Worm (Caenorhabditis elegans) whole organism, late embryonic: ENCODE results near the gene srd-69.

Experiments used
- C08G9.2 ChIP-seq: sonication (generic microtip); optimal IDR thresholded peaks from 2 replicates; lab custom pipeline; 2016; ENCODE audit warnings: mild to moderate bottlenecking, missing genetic modification characterization, moderate library complexity, missing compliant biosample characterization
- C38D4.7 ChIP-seq: fragments of 200-800 bp; sonication (Bioruptor generic); optimal IDR thresholded peaks from 2 replicates; lab custom pipeline; 2018; ENCODE audit warnings: mild to moderate bottlenecking, missing genetic modification characterization, moderate library complexity, missing compliant biosample characterization
- F13H6.1 ChIP-seq: sonication (generic microtip); optimal IDR thresholded peaks from 2 replicates; lab custom pipeline; 2016; ENCODE audit warnings: missing genetic modification characterization, missing compliant biosample characterization
- K02D7.2 ChIP-seq: sonication (generic microtip); optimal IDR thresholded peaks from 2 replicates; lab custom pipeline; 2017; ENCODE audit warnings: mild to moderate bottlenecking, missing genetic modification characterization, missing compliant biosample characterization
- T23F11.4 ChIP-seq: fragments of 200-800 bp; sonication (Bioruptor generic); optimal IDR thresholded peaks from 2 replicates; lab custom pipeline; 2018; ENCODE audit warnings: mild to moderate bottlenecking, missing genetic modification characterization, missing compliant biosample characterization
- Y22D7AL.16 ChIP-seq: sonication (generic microtip); optimal IDR thresholded peaks from 2 replicates; lab custom pipeline; 2016; ENCODE audit warnings: missing genetic modification characterization, missing compliant biosample characterization
- ama-1 ChIP-seq: fragments of 150-350 bp; optimal IDR thresholded peaks from 2 replicates; lab custom pipeline; 2014
- ceh-14 ChIP-seq: sonication (generic microtip); optimal IDR thresholded peaks from 2 replicates; lab custom pipeline; 2016; ENCODE audit warnings: missing genotype, missing genetic modification characterization, missing compliant biosample characterization
- ceh-22 ChIP-seq: sonication (generic microtip); optimal IDR thresholded peaks from 2 replicates; lab custom pipeline; 2017; ENCODE audit warnings: missing biosample characterization, missing genetic modification characterization
- ceh-30 ChIP-seq: fragments of 150-350 bp; optimal IDR thresholded peaks from 2 replicates; lab custom pipeline; 2014; ENCODE audit warnings: missing biosample characterization, missing genetic modification characterization
- ceh-34 ChIP-seq: sonication (generic microtip); optimal IDR thresholded peaks from 2 replicates; lab custom pipeline; 2016; ENCODE audit warnings: mild to moderate bottlenecking, missing genetic modification characterization, missing compliant biosample characterization
- ceh-45 ChIP-seq: fragments of 200-800 bp; sonication (Bioruptor generic); IDR thresholded peaks from 2 replicates; pipeline ENCODE4 v1.3.6; 2022; ENCODE audit warnings: missing genetic modification reagents, missing genetic modification characterization, missing compliant biosample characterization
- ceh-48 ChIP-seq: sonication (generic microtip); optimal IDR thresholded peaks from 2 replicates; lab custom pipeline; 2016; ENCODE audit warnings: missing genetic modification characterization, inconsistent platforms, missing compliant biosample characterization
- elt-2 ChIP-seq: sonication (generic microtip); optimal IDR thresholded peaks from 2 replicates; lab custom pipeline; 2016; ENCODE audit warnings: missing genetic modification reagents, missing genetic modification characterization, missing compliant biosample characterization
- elt-4 ChIP-seq: sonication (generic microtip); optimal IDR thresholded peaks from 2 replicates; lab custom pipeline; 2016; ENCODE audit warnings: missing genetic modification characterization, missing compliant biosample characterization
- eyg-1 ChIP-seq: sonication (generic microtip); optimal IDR thresholded peaks from 2 replicates; lab custom pipeline; 2016; ENCODE audit warnings: missing genotype, missing genetic modification characterization, missing compliant biosample characterization
- fkh-10 ChIP-seq: fragments of 150-350 bp; optimal IDR thresholded peaks from 2 replicates; lab custom pipeline; 2014; ENCODE audit warnings: missing biosample characterization, missing genetic modification reagents, missing genetic modification characterization
- fkh-6 ChIP-seq: sonication (generic microtip); optimal IDR thresholded peaks from 2 replicates; lab custom pipeline; 2016; ENCODE audit warnings: missing genetic modification characterization, missing compliant biosample characterization
- hlh-15 ChIP-seq: sonication (generic microtip); optimal IDR thresholded peaks from 2 replicates; lab custom pipeline; 2016; ENCODE audit warnings: missing genetic modification characterization, missing compliant biosample characterization
- hlh-6 ChIP-seq: sonication (generic microtip); optimal IDR thresholded peaks from 2 replicates; lab custom pipeline; 2016; ENCODE audit warnings: missing genotype, missing genetic modification characterization, missing compliant biosample characterization
- lim-6 ChIP-seq: sonication (generic microtip); optimal IDR thresholded peaks from 2 replicates; lab custom pipeline; 2016; ENCODE audit warnings: missing genetic modification characterization, missing compliant biosample characterization
- mec-3 ChIP-seq: sonication (generic microtip); optimal IDR thresholded peaks from 2 replicates; lab custom pipeline; 2016; ENCODE audit warnings: borderline replicate concordance, missing genetic modification characterization, missing compliant biosample characterization
- nfya-1 ChIP-seq: sonication (generic microtip); optimal IDR thresholded peaks from 2 replicates; lab custom pipeline; 2017; ENCODE audit warnings: missing genetic modification characterization, mild to moderate bottlenecking, missing compliant biosample characterization, antibody characterized with exemption, moderate library complexity
- nhr-11 ChIP-seq: fragments of 150-350 bp; optimal IDR thresholded peaks from 2 replicates; lab custom pipeline; 2014; ENCODE audit warnings: missing biosample characterization, missing genetic modification characterization
- npax-4 ChIP-seq: sonication (generic microtip); optimal IDR thresholded peaks from 2 replicates; lab custom pipeline; 2016; ENCODE audit warnings: missing genetic modification characterization, missing compliant biosample characterization
- odd-2 ChIP-seq: sonication (generic microtip); optimal IDR thresholded peaks from 2 replicates; lab custom pipeline; 2017; ENCODE audit warnings: antibody characterized with exemption, mild to moderate bottlenecking, missing genetic modification characterization, missing compliant biosample characterization
- pax-1 ChIP-seq: fragments of 150-350 bp; optimal IDR thresholded peaks from 2 replicates; lab custom pipeline; 2014; ENCODE audit warnings: missing biosample characterization, missing genetic modification characterization
- ref-2 ChIP-seq: sonication (generic microtip); optimal IDR thresholded peaks from 2 replicates; lab custom pipeline; 2016; ENCODE audit warnings: missing genetic modification characterization, missing compliant biosample characterization
- rnt-1 ChIP-seq: sonication (generic microtip); optimal IDR thresholded peaks from 2 replicates; lab custom pipeline; 2016; ENCODE audit warnings: missing genetic modification characterization, missing compliant biosample characterization
- sox-2 ChIP-seq: fragments of 200-800 bp; sonication (Bioruptor generic); IDR thresholded peaks from 2 replicates; pipeline ENCODE4 v1.3.6; 2022; ENCODE audit warnings: missing genetic modification reagents, missing genetic modification characterization, missing compliant biosample characterization
- sox-4 ChIP-seq: sonication (generic microtip); optimal IDR thresholded peaks from 2 replicates; lab custom pipeline; 2017; ENCODE audit warnings: mild to moderate bottlenecking, missing genetic modification characterization, inconsistent platforms, missing compliant biosample characterization
- ttx-3 ChIP-seq: sonication (generic microtip); optimal IDR thresholded peaks from 2 replicates; lab custom pipeline; 2016; ENCODE audit warnings: missing genetic modification reagents, missing genetic modification characterization, missing compliant biosample characterization
- unc-42 ChIP-seq: sonication (generic microtip); optimal IDR thresholded peaks from 2 replicates; lab custom pipeline; 2016; ENCODE audit warnings: missing genotype, missing genetic modification characterization, missing compliant biosample characterization
- unc-55 ChIP-seq: sonication (generic microtip); optimal IDR thresholded peaks from 2 replicates; lab custom pipeline; 2017; ENCODE audit warnings: missing biosample characterization, missing genetic modification reagents, missing genetic modification characterization

Gene srd-69

ce11 chrIII:2362648-2363047, at the start of gene srd-69:
TSS of gene srd-69 (plus strand) at chrIII:2362948.
- TF ChIP-seq C38D4.7 (GFP tag; lab: Kevin White, UChicago) (no peak), hlh-15 (no peak), Y22D7AL.16 (tag; lab: Kevin White, UChicago) (no peak), pax-1 (no peak)
- TF ChIP-seq, all 69 proteins: peak for 0

- no peak for TF ChIP-seq unc-42 (tag; lab: Kevin White, UChicago)
- TF ChIP-seq nhr-11 (tag; lab: Kevin White, UChicago) = no peak
- no peak for TF ChIP-seq elt-2
- TF ChIP-seq eyg-1 (tag; lab: Kevin White, UChicago) = no peak
- TF ChIP-seq nfya-1 (tag; lab: Kevin White, UChicago) = no peak
- TF ChIP-seq ttx-3 (tag; lab: Kevin White, UChicago) = no peak
- TF ChIP-seq T23F11.4 (GFP tag; lab: Kevin White, UChicago) = no peak
- no peak for TF ChIP-seq C38D4.7 (GFP tag; lab: Kevin White, UChicago)
- TF ChIP-seq unc-55 (GFP tag; lab: Kevin White, UChicago) = no peak
- no peak for TF ChIP-seq hlh-6
- no peak for TF ChIP-seq ceh-45 (GFP tag; lab: Robert Waterston, UW)
- TF ChIP-seq ref-2 (tag; lab: Kevin White, UChicago) = no peak
- TF ChIP-seq ama-1 (lab: Kevin White, UChicago) = no peak
Measured at ce11 chrIII:2313985-2314494, 48.7 kb upstream of the srd-69 start, which contains the start of the genes fbxa-66 and iffb-1. TSS of gene fbxa-66 (minus strand) at chrIII:2314035. TSS of gene iffb-1 (plus strand) at chrIII:2314436.

- TF ChIP-seq sox-4 = no peak
- TF ChIP-seq sox-2 = no peak
- TF ChIP-seq eyg-1 (tag; lab: Kevin White, UChicago) = no peak
- TF ChIP-seq ceh-22 (tag; lab: Kevin White, UChicago) = no peak
- no peak for TF ChIP-seq odd-2 (tag; lab: Kevin White, UChicago)
- no peak for TF ChIP-seq ref-2 (tag; lab: Kevin White, UChicago)
- TF ChIP-seq K02D7.2 (tag; lab: Kevin White, UChicago) = no peak
- TF ChIP-seq C08G9.2 = no peak
Measured at ce11 chrIII:2314678-2315077, 48.1 kb upstream of the srd-69 start.

DNA sequence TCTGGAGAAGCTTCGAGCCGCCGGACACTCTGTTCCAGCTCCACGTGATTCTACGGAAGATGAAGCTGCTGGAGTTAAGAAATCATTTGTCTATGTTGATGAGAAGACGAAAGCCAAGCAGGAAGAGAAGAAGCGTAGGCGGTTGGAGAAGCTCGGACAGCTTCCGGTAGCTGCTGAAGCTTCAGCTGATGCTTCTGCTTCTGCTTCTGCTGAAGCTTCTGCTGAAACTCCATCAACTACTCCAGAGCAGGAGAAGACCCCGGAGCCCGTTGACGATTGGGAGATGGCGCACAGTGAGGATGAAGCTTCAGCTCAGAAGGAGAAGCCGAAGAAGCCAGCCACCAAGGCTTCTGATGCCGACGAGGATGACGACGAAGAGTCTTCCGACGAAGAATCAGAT, 46.3 kb upstream of the srd-69 start:
- no peak for TF ChIP-seq fkh-6 (tag; lab: Kevin White, UChicago)

ce11 chrIII:2324703-2325102, 38.0 kb upstream of the srd-69 start:
- no peak for TF ChIP-seq fkh-10 (GFP tag; lab: Kevin White, UChicago)
- TF ChIP-seq npax-4 = no peak
- no peak for TF ChIP-seq elt-4 (tag; lab: Kevin White, UChicago)
- no peak for TF ChIP-seq K02D7.2 (tag; lab: Kevin White, UChicago)
- TF ChIP-seq nfya-1 (tag; lab: Kevin White, UChicago) = peak; percentile 89
- TF ChIP-seq mec-3 (tag; lab: Kevin White, UChicago) = no peak
- TF ChIP-seq hlh-15 = no peak
- no peak for TF ChIP-seq lim-6
- TF ChIP-seq F13H6.1 (tag; lab: Kevin White, UChicago) = no peak

DNA sequence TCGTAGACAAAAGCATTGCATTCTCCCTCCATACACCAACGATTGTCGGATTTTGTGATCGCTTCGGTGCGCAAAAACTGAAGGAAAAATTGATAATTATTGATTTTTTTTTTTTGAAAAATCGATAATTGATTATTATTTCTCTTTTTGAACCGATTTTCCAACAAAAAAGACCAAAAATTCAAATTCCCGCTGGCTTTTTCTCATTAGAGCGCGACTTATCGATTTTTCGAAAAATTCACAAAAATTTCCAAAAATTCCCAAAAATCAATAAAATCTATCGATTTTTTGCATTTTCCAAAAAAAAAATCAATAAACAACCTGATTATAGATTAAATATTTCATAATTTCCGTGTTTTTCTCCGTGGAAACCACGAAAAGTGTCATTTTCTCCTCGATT, 34.1 kb upstream of the srd-69 start:
- TF ChIP-seq ceh-48 (tag; lab: Kevin White, UChicago) (peak; percentile 60), C38D4.7 (GFP tag; lab: Kevin White, UChicago) (no peak), rnt-1 (tag; lab: Kevin White, UChicago) (no peak)

ce11 chrIII:2329336-2329735, 33.4 kb upstream of the srd-69 start, which contains the start of gene Y54F10BM.12:
TSS of gene Y54F10BM.12 (minus strand) at chrIII:2329679.
- TF ChIP-seq ceh-14 (tag; lab: Kevin White, UChicago) (no peak), ceh-34 (tag; lab: Kevin White, UChicago) (peak; percentile 7), ceh-30 (tag; lab: Kevin White, UChicago) (no peak)
- TF ChIP-seq, all 69 proteins: peak for 1
